Worm (Caenorhabditis elegans): ENCODE measurements around the gene lgc-27.

- no peak for TF ChIP-seq W03F9.2 (tag; optimal IDR thresholded peaks at IDR 0.05)
- TF ChIP-seq dao-5 (tag; optimal IDR thresholded peaks at IDR 0.05) = no peak
These were observed 30.9 kb upstream of the lgc-27 start, which contains the start of gene clec-137 for ce11 chrII:4617990-4618389.

Measured in whole organism, L4/young adult.